Worm (Caenorhabditis elegans) whole organism, mixed stage, embryonic: ENCODE measurements around the gene cul-4.

Experiments used
- M03D4.4 ChIP-seq: sonication (generic microtip); optimal IDR thresholded peaks from 2 replicates; lab custom pipeline; 2017; ENCODE audit warnings: mild to moderate bottlenecking, missing genetic modification characterization, missing compliant biosample characterization
- bed-3 ChIP-seq: fragments of 200-800 bp; sonication (Bioruptor generic); optimal IDR thresholded peaks from 3 replicates; lab custom pipeline; 2018; ENCODE audit warnings: mild to moderate bottlenecking, missing genetic modification characterization, moderate library complexity, missing compliant biosample characterization
- blmp-1 ChIP-seq: fragments of 150-350 bp; optimal IDR thresholded peaks from 2 replicates; lab custom pipeline; 2014; ENCODE audit warnings: missing biosample characterization, missing genetic modification characterization
- ceh-39 ChIP-seq: fragments of 150-350 bp; optimal IDR thresholded peaks from 2 replicates; lab custom pipeline; 2014; ENCODE audit warnings: missing biosample characterization, missing genetic modification characterization
- ceh-43 ChIP-seq: fragments of 200-800 bp; sonication (Bioruptor generic); optimal IDR thresholded peaks from 2 replicates; lab custom pipeline; 2018; ENCODE audit warnings: mild to moderate bottlenecking, missing genetic modification characterization, moderate library complexity, missing compliant biosample characterization
- ceh-83 ChIP-seq: fragments of 200-800 bp; sonication (Bioruptor generic); optimal IDR thresholded peaks from 2 replicates; lab custom pipeline; 2018; ENCODE audit warnings: mild to moderate bottlenecking, missing genetic modification characterization, missing compliant biosample characterization
- ces-1 ChIP-seq: fragments of 150-350 bp; optimal IDR thresholded peaks from 2 replicates; lab custom pipeline; 2014; ENCODE audit warnings: missing biosample characterization, missing genetic modification reagents, missing genetic modification characterization
- cnd-1 ChIP-seq: fragments of 200-800 bp; sonication (Bioruptor generic); optimal IDR thresholded peaks from 2 replicates; lab custom pipeline; 2018; ENCODE audit warnings: mild to moderate bottlenecking, missing genetic modification characterization, missing compliant biosample characterization
- drap-1 ChIP-seq: fragments of 200-800 bp; sonication (Bioruptor generic); optimal IDR thresholded peaks from 3 replicates; lab custom pipeline; 2018; ENCODE audit warnings: mild to moderate bottlenecking, missing genetic modification characterization, missing compliant biosample characterization
- elt-1 ChIP-seq: sonication (generic microtip); optimal IDR thresholded peaks from 2 replicates; lab custom pipeline; 2017; ENCODE audit warnings: missing genetic modification characterization, mild to moderate bottlenecking, missing compliant biosample characterization, antibody characterized with exemption, moderate library complexity, borderline replicate concordance; ENCODE audit not compliant: insufficient read depth
- elt-3 ChIP-seq: fragments of 150-350 bp; optimal IDR thresholded peaks from 2 replicates; lab custom pipeline; 2014; ENCODE audit warnings: missing biosample characterization, missing genetic modification characterization
- flh-1 ChIP-seq: fragments of 200-800 bp; sonication (Bioruptor generic); optimal IDR thresholded peaks from 2 replicates; lab custom pipeline; 2018; ENCODE audit warnings: mild to moderate bottlenecking, missing genetic modification characterization, moderate library complexity, missing compliant biosample characterization
- ham-2 ChIP-seq: fragments of 200-800 bp; sonication (Bioruptor generic); optimal IDR thresholded peaks from 2 replicates; lab custom pipeline; 2018; ENCODE audit warnings: mild to moderate bottlenecking, missing genetic modification characterization, missing compliant biosample characterization
- hlh-1 ChIP-seq: fragments of 150-350 bp; optimal IDR thresholded peaks from 2 replicates; lab custom pipeline; 2014; ENCODE audit warnings: missing biosample characterization, missing genetic modification reagents, missing genetic modification characterization
- lin-13 ChIP-seq: fragments of 150-350 bp; optimal IDR thresholded peaks from 2 replicates; lab custom pipeline; 2014; ENCODE audit warnings: missing biosample characterization, missing genetic modification characterization
- lin-32 ChIP-seq: fragments of 200-800 bp; sonication (Bioruptor generic); optimal IDR thresholded peaks from 2 replicates; lab custom pipeline; 2018; ENCODE audit warnings: mild to moderate bottlenecking, missing genetic modification characterization, missing compliant biosample characterization
- mab-5 ChIP-seq: fragments of 150-350 bp; optimal IDR thresholded peaks from 2 replicates; lab custom pipeline; 2014; ENCODE audit warnings: missing biosample characterization, missing genetic modification characterization
- mep-1 ChIP-seq: fragments of 150-350 bp; optimal IDR thresholded peaks from 2 replicates; lab custom pipeline; 2017; ENCODE audit warnings: missing biosample characterization, missing genetic modification reagents, missing genetic modification characterization, inconsistent platforms
- mls-2 ChIP-seq: sonication (generic microtip); optimal IDR thresholded peaks from 2 replicates; lab custom pipeline; 2016; ENCODE audit warnings: mild to moderate bottlenecking, missing genetic modification characterization, moderate library complexity, missing compliant biosample characterization
- nhr-12 ChIP-seq: fragments of 150-350 bp; optimal IDR thresholded peaks from 2 replicates; lab custom pipeline; 2014; ENCODE audit warnings: missing biosample characterization, missing genetic modification characterization
- pha-4 ChIP-seq: fragments of 150-350 bp; optimal IDR thresholded peaks from 2 replicates; lab custom pipeline; 2018; ENCODE audit warnings: missing biosample characterization, missing genetic modification reagents, missing genetic modification characterization
- sem-2 ChIP-seq: fragments of 200-800 bp; sonication (Bioruptor generic); optimal IDR thresholded peaks from 2 replicates; lab custom pipeline; 2018; ENCODE audit warnings: mild to moderate bottlenecking, missing genetic modification characterization, missing compliant biosample characterization
- sptf-1 ChIP-seq: sonication (generic microtip); optimal IDR thresholded peaks from 2 replicates; lab custom pipeline; 2017; ENCODE audit warnings: mild to moderate bottlenecking, missing genetic modification characterization, moderate library complexity, missing compliant biosample characterization
- tbx-8 ChIP-seq: fragments of 200-800 bp; sonication (Bioruptor generic); optimal IDR thresholded peaks from 2 replicates; lab custom pipeline; 2018; ENCODE audit warnings: mild to moderate bottlenecking, missing genetic modification characterization, moderate library complexity, missing compliant biosample characterization
- unc-120 ChIP-seq: sonication (generic microtip); optimal IDR thresholded peaks from 2 replicates; lab custom pipeline; 2017; ENCODE audit warnings: missing genetic modification characterization, missing compliant biosample characterization; ENCODE audit not compliant: poor library complexity, severe bottlenecking
- unc-39 ChIP-seq: fragments of 150-350 bp; optimal IDR thresholded peaks from 2 replicates; lab custom pipeline; 2014; ENCODE audit warnings: missing biosample characterization, missing genetic modification characterization
- unc-62 ChIP-seq: fragments of 150-350 bp; optimal IDR thresholded peaks from 2 replicates; lab custom pipeline; 2014; ENCODE audit warnings: missing biosample characterization, missing genetic modification reagents, missing genetic modification characterization
- ztf-11 ChIP-seq: fragments of 150-350 bp; optimal IDR thresholded peaks from 2 replicates; lab custom pipeline; 2014; ENCODE audit warnings: missing biosample characterization, missing genetic modification characterization

Gene cul-4

DNA sequence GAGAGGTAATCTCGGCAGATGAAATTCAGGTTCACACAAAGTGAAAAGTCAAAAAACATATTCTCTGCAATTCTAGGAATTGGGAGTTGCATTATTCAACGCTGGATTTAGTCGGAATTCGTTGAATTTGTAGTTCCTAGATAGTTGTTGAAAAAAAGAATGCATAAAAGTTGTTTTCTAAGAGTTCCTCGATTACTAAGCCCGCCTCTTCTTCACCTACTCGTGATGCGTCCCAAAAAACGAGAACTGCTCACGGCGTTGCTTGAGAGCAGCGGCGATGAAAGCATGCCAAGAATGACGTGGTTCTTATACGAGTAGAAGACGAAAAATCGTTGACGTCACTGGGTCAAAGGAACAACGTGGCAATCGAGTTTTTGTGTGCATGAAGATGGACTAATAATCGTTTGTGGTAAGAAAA lies 23.2 kb downstream of the cul-4 start:
- TF ChIP-seq ham-2 (GFP tag; lab: Kevin White, UChicago) (no peak), ceh-83 (GFP tag; lab: Kevin White, UChicago) (no peak), sptf-1 (tag; lab: Kevin White, UChicago) (no peak), ztf-11 (tag; lab: Kevin White, UChicago) (no peak), lin-32 (GFP tag; lab: Kevin White, UChicago) (no peak), drap-1 (GFP tag; lab: Kevin White, UChicago) (no peak), lin-13 (tag; lab: Kevin White, UChicago) (no peak), nhr-12 (tag; lab: Kevin White, UChicago) (no peak), bed-3 (GFP tag; lab: Kevin White, UChicago) (no peak)

DNA sequence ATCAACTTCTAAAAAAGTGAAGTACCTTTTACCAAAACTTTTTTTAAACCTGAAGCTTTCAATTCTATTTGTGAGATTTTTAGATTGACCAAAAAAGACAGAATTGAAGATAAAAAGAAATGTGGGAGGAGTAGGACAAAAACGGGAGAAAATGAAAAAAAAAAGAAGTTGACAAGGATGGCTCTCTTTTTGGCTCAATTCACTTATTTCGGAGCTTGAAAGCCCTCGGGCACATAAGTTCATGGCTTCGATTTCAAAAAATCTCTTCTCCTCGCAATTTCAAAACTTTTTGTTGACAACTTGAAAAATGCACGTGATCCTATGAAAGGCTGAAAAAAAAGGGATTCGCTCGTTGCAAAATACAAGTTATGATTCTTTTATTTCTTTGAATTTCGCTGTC lies 24.3 kb downstream of the cul-4 start:
- TF ChIP-seq ces-1 (GFP tag; lab: Kevin White, UChicago) (peak; percentile 32), sptf-1 (tag; lab: Kevin White, UChicago) (no peak)

DNA sequence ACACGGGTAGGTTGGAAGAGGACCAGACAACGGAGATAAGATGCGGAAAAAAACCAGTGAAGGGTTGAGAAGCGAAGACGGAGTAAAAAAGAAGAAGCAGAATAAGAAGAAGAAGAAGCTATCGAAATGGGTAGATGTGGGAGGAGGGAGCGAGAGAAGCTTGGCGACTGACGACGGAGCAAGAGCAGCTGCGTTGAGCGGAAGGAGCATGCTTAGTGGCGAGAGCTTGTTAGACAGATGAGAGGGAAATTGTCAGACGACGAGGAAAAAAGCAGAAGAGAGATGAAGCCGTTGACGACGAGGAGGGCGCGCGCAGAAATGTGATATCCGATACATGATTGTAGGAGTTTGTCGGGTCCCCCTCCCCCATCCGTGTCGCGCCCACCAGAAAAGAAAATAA lies 25.1 kb downstream of the cul-4 start:
- TF ChIP-seq flh-1 (GFP tag; lab: Kevin White, UChicago) (no peak), elt-1 (tag; lab: Kevin White, UChicago) (no peak), unc-62 (peak; percentile 11), mab-5 (no peak), tbx-8 (GFP tag; lab: Kevin White, UChicago) (no peak), unc-120 (tag; lab: Kevin White, UChicago) (peak; percentile 20), hlh-1 (tag; lab: Kevin White, UChicago) (peak; percentile 12), M03D4.4 (no peak), ces-1 (GFP tag; lab: Kevin White, UChicago) (peak; percentile 47)

DNA sequence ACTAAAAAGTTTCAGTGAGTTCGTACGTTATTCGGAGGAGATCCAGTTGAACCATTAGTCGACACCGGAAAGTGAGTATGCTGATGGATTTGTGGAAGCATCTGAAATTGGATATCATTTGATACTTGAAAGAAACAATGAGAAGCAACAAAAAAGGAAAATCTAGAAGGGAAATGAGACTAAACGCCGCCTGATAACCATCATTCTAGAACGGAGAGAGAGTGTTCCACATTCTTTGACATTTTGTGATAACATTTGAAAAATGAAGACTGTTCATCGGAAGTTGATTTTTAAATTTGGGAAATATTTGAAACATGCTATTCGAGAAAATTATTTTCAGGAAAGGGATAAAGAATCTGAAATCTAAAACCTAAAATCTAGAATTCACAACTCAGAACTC lies 29.3 kb downstream of the cul-4 start, which contains the start of gene npax-1:
Gene npax-1 (minus strand): TSS at position 101 of the 400 bp plus-strand sequence.
- no peak for TF ChIP-seq sem-2 (GFP tag; lab: Kevin White, UChicago)
- TF ChIP-seq blmp-1 (tag; lab: Kevin White, UChicago) = no peak
- TF ChIP-seq bed-3 (GFP tag; lab: Kevin White, UChicago) = no peak
- no peak for TF ChIP-seq elt-1 (tag; lab: Kevin White, UChicago)
- TF ChIP-seq ces-1 (GFP tag; lab: Kevin White, UChicago) = no peak
- TF ChIP-seq cnd-1 (tag; lab: Kevin White, UChicago) = no peak
- TF ChIP-seq unc-62 = no peak
- no peak for TF ChIP-seq tbx-8 (GFP tag; lab: Kevin White, UChicago)
- no peak for TF ChIP-seq flh-1 (GFP tag; lab: Kevin White, UChicago)
- no peak for TF ChIP-seq ceh-43 (GFP tag; lab: Kevin White, UChicago)
- TF ChIP-seq ceh-39 (tag; lab: Kevin White, UChicago) = no peak

DNA sequence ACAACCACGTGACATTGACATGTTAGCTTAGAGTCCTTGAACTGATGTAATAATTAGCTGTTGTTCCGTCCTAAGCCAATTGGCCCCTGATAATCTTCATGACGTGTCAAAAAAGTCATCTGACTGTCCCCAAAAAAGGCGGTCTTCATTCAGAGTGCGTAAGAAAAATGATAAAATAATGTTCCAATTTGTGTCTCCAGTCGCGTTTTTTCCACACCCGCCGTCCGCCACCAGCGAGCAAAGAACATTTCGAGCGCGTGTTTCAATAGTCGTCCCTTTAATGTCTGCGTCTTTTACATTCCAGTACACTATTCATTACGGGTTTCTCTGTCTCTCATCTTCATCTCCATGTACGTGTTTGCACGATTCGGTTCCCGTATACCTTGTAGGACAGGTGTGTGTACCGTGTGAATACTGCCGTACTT lies 35.6 kb downstream of the cul-4 start:
- no peak for TF ChIP-seq ceh-39 (tag; lab: Kevin White, UChicago)
- no peak for TF ChIP-seq elt-3 (tag; lab: Kevin White, UChicago)
- peak; percentile 50 for TF ChIP-seq mep-1 (tag; lab: Kevin White, UChicago)
- peak; percentile 27 for TF ChIP-seq pha-4

DNA sequence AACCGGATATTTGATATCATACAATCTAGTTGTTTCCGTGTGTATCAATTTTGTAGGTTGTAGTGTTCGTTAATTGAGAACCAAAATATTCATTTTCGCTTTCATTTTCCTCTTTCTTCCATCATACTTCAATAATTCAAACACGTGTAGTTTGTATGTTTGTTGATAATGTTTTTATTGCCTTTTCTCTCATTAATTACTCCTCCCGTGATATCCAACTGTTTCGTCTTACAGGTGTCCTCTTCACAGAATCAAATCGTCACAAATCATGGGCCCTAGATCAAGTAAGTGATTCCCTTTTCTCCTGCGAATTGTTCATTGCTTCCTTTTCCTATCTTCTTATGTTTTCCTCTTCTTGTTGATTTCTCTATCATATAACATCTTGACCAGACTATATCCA lies 37.1 kb downstream of the cul-4 start, which contains the start of gene nhr-21:
Gene nhr-21 (plus strand): TSS at position 235 of the 400 bp plus-strand sequence.
- TF ChIP-seq ceh-83 (GFP tag; lab: Kevin White, UChicago) (no peak), unc-62 (peak; percentile 47)

DNA sequence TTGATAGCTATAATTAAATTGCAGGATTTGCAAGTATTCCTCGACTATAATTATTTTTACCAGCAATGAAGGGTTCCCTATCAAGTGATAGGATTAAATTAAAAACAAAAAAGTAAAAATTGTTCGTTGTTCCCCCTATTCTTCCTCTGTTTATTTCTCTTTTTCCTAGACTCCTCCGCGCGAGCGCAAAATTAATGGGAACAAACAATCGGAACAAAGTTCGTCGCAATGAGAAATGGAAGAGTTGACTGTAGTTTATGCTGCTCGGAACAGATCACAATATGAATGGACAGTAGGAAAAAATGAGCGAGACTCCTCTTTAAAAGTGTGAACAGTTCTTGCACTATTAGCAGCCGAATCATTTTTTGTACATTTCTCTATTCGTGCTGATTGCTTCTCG lies 38.8 kb downstream of the cul-4 start:
- TF ChIP-seq ztf-11 (tag; lab: Kevin White, UChicago) (no peak), elt-1 (tag; lab: Kevin White, UChicago) (no peak), unc-39 (no peak), pha-4 (no peak), drap-1 (GFP tag; lab: Kevin White, UChicago) (no peak), unc-62 (no peak), blmp-1 (tag; lab: Kevin White, UChicago) (no peak), elt-3 (tag; lab: Kevin White, UChicago) (no peak), ces-1 (GFP tag; lab: Kevin White, UChicago) (no peak), mls-2 (tag; lab: Kevin White, UChicago) (no peak), unc-120 (tag; lab: Kevin White, UChicago) (no peak)
